Worm (Caenorhabditis elegans) whole organism, L4/young adult: ENCODE data around the gene cwc-15.

ENCODE experiments used
- W03F9.2 ChIP-seq: fragments of 150-350 bp; optimal IDR thresholded peaks from 2 replicates; lab custom pipeline; 2014; ENCODE audit warnings: missing biosample characterization, missing genetic modification characterization
- dao-5 ChIP-seq: sonication (generic microtip); optimal IDR thresholded peaks from 2 replicates; lab custom pipeline; 2016; ENCODE audit warnings: missing genotype, missing genetic modification characterization, moderate library complexity, missing compliant biosample characterization
- him-1 ChIP-seq: sonication (generic microtip); optimal IDR thresholded peaks from 2 replicates; lab custom pipeline; 2016; ENCODE audit warnings: missing genotype, missing genetic modification reagents, missing genetic modification characterization, missing compliant biosample characterization

DNA sequence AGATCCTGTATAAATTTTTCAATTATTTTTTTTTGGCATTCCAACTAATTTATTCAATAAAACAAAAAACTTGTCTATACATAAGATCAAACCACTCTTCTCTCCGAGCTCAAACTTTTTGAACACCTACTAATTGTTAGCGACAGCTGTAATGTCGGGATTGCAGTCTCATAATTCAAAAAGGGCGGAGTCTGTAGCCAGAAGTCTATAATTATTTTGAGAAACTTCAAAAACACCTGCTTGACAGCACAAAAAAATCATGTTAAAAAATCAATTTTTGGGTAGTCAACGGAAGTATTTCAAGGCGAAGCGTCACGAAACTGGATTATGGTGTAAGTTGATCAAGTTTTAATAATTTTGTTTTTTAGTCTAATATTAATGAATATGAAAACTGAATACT is 3.1 kb upstream of the cwc-15 start, which contains the start of gene srx-44:
- no peak for TF ChIP-seq W03F9.2 (tag; lab: Kevin White, UChicago)
- TF ChIP-seq him-1 (tag; lab: Kevin White, UChicago): no peak
- no peak for TF ChIP-seq dao-5 (tag; lab: Kevin White, UChicago)
